ENCODE assay signal across 1 fruit fly cellular context in the genomic region with DNA sequence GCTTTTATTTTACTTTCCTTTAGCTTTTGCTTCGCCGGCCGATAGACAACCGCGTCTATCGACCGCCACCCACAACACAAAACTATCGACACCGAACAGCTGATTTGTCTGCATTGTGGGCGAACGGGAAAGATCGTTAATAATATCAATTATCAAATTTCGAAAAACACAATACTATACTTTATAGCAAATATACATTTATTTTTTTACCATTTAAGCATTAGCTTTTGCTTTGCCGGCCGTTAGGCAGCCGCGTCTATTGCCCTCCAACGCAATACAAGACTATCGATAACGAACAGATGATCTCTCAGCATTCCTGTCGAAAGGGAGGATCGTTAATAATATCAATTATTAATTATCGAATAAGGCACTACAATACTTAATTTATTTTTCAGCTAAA.
TF ChIP-seq lines count a peak whose summit lies in the region.

Gene CG2938, minus strand, starts transcription at position 296 of the 400 bp plus-strand sequence.
Gene Glos, plus strand, starts transcription at position 344 of the 400 bp plus-strand sequence.

TF ChIP-seq in whole organism, embryonic, 481 proteins besides CTCF, POLR2A, EP300 and RAD21 (continued from another document):
- peak; percentile 9 for TF ChIP-seq CG2712 (tag; optimal IDR thresholded peaks at IDR 0.05; lab: Kevin White, UChicago)
- peak; percentile 55 for TF ChIP-seq inv (GFP tag; IDR thresholded peaks at IDR 0.05; lab: Robert Waterston, UW; ENCODE audit: partially characterized antibody)
- no peak for TF ChIP-seq zen (tag; optimal IDR thresholded peaks at IDR 0.05; lab: Kevin White, UChicago)
- no peak for TF ChIP-seq CG17829 (tag; optimal IDR thresholded peaks at IDR 0.05; lab: Kevin White, UChicago)
- TF ChIP-seq vvl (GFP tag; IDR thresholded peaks at IDR 0.05; lab: Robert Waterston, UW) = no peak
- peak; percentile 74 for TF ChIP-seq sna (GFP tag; IDR thresholded peaks at IDR 0.05; lab: Robert Waterston, UW; ENCODE audit: partially characterized antibody)
- TF ChIP-seq Bgb (GFP tag; IDR thresholded peaks at IDR 0.05; lab: Robert Waterston, UW; ENCODE audit: partially characterized antibody) = peak; percentile 62
- TF ChIP-seq vnd (GFP tag; IDR thresholded peaks at IDR 0.05; lab: Robert Waterston, UW; ENCODE audit: partially characterized antibody) = peak; percentile 76
- no peak for TF ChIP-seq br (optimal IDR thresholded peaks at IDR 0.05; lab: Kevin White, UChicago)
- no peak for TF ChIP-seq CG11504 (tag; optimal IDR thresholded peaks at IDR 0.05; lab: Kevin White, UChicago)
- peak; percentile 19 for TF ChIP-seq CG30020 (tag; optimal IDR thresholded peaks at IDR 0.05; lab: Kevin White, UChicago)
- TF ChIP-seq tna (GFP tag; IDR thresholded peaks at IDR 0.05; lab: Robert Waterston, UW; ENCODE audit: partially characterized antibody) = peak; percentile 57; the same call in 1 of the 2 replicates
- no peak for TF ChIP-seq ind (GFP tag; optimal IDR thresholded peaks at IDR 0.05; lab: Kevin White, UChicago)
- TF ChIP-seq knrl (GFP tag; IDR thresholded peaks at IDR 0.05; lab: Robert Waterston, UW; ENCODE audit: partially characterized antibody) = peak; percentile 65; the same call in 2 of the 3 replicates
- TF ChIP-seq row (GFP tag; IDR thresholded peaks at IDR 0.05; lab: Robert Waterston, UW) = 0 out of 3 replicates have a peak, but pooled peaks have one; percentile 32
- TF ChIP-seq CG15011 (GFP tag; optimal IDR thresholded peaks at IDR 0.05; lab: Kevin White, UChicago) = no peak
- no peak for TF ChIP-seq peb (GFP tag; IDR thresholded peaks at IDR 0.05; lab: Robert Waterston, UW)
- TF ChIP-seq fd102C (GFP tag; optimal IDR thresholded peaks at IDR 0.05; lab: Kevin White, UChicago) = no peak
- no peak for TF ChIP-seq gsb-n (tag; optimal IDR thresholded peaks at IDR 0.05; lab: Kevin White, UChicago)
- TF ChIP-seq CG12942 (GFP tag; optimal IDR thresholded peaks at IDR 0.05; lab: Kevin White, UChicago) = no peak
- TF ChIP-seq bbx (GFP tag; IDR thresholded peaks at IDR 0.05; lab: Robert Waterston, UW; ENCODE audit: partially characterized antibody) = peak; percentile 68
- TF ChIP-seq Dp (GFP tag; optimal IDR thresholded peaks at IDR 0.05; lab: Kevin White, UChicago) = peak; percentile 22
- no peak for TF ChIP-seq Asciz (GFP tag; optimal IDR thresholded peaks at IDR 0.05; lab: Kevin White, UChicago)
- peak; percentile 9 for TF ChIP-seq CoRest (tag; optimal IDR thresholded peaks at IDR 0.05; lab: Kevin White, UChicago)
- TF ChIP-seq Scr (GFP tag; IDR thresholded peaks at IDR 0.05; lab: Robert Waterston, UW; ENCODE audit: partially characterized antibody) = peak; percentile 80
- peak; percentile 64 for TF ChIP-seq Dref (GFP tag; IDR thresholded peaks at IDR 0.05; lab: Robert Waterston, UW)
- no peak for TF ChIP-seq gce (GFP tag; IDR thresholded peaks at IDR 0.05; lab: Robert Waterston, UW)
- no peak for TF ChIP-seq ham (GFP tag; IDR thresholded peaks at IDR 0.05; lab: Robert Waterston, UW)
- TF ChIP-seq MBD-R2 (GFP tag; IDR thresholded peaks at IDR 0.05; lab: Robert Waterston, UW) = peak; percentile 77
- peak; percentile 84 for TF ChIP-seq CG2116 (GFP tag; optimal IDR thresholded peaks at IDR 0.05; lab: Kevin White, UChicago)
- TF ChIP-seq ab (GFP tag; optimal IDR thresholded peaks at IDR 0.05; lab: Kevin White, UChicago) = no peak
- TF ChIP-seq BEAF-32 (GFP tag; optimal IDR thresholded peaks at IDR 0.05; lab: Kevin White, UChicago) = peak; percentile 76
- TF ChIP-seq danr (GFP tag; IDR thresholded peaks at IDR 0.05; lab: Robert Waterston, UW) = no peak
- peak; percentile 67 for TF ChIP-seq hb (GFP tag; IDR thresholded peaks at IDR 0.05; lab: Robert Waterston, UW; ENCODE audit: partially characterized antibody)
- TF ChIP-seq Dbx (GFP tag; IDR thresholded peaks at IDR 0.05; lab: Robert Waterston, UW) = no peak
- TF ChIP-seq crp (GFP tag; optimal IDR thresholded peaks at IDR 0.05; lab: Kevin White, UChicago) = peak; percentile 54 to 89
- no peak for TF ChIP-seq dm (GFP tag; optimal IDR thresholded peaks at IDR 0.05; lab: Kevin White, UChicago)
- TF ChIP-seq CG17612 (GFP tag; IDR thresholded peaks at IDR 0.05; lab: Robert Waterston, UW) = no peak
- TF ChIP-seq nom (GFP tag; optimal IDR thresholded peaks at IDR 0.05; lab: Kevin White, UChicago) = no peak
- no peak for TF ChIP-seq CG7745 (tag; optimal IDR thresholded peaks at IDR 0.05; lab: Kevin White, UChicago)
- TF ChIP-seq CG10431 (GFP tag; optimal IDR thresholded peaks at IDR 0.05; lab: Kevin White, UChicago) = no peak
- TF ChIP-seq CG7963 (GFP tag; IDR thresholded peaks at IDR 0.05; lab: Robert Waterston, UW; ENCODE audit: partially characterized antibody) = peak; percentile 65
- TF ChIP-seq Side (GFP tag; optimal IDR thresholded peaks at IDR 0.05; lab: Kevin White, UChicago) = no peak
- no peak for TF ChIP-seq CG8359 (GFP tag; optimal IDR thresholded peaks at IDR 0.05; lab: Kevin White, UChicago; ENCODE audit: borderline replicate concordance)
- TF ChIP-seq Opbp (GFP tag; IDR thresholded peaks at IDR 0.05; lab: Robert Waterston, UW; ENCODE audit: partially characterized antibody) = peak; percentile 74; the same call in 2 of the 3 replicates
- peak; percentile 2 for TF ChIP-seq CG9797 (GFP tag; optimal IDR thresholded peaks at IDR 0.05; lab: Kevin White, UChicago)
- 0 out of 4 replicates have a peak, but pooled peaks have one; percentile 61 for TF ChIP-seq chinmo (GFP tag; IDR thresholded peaks at IDR 0.05; lab: Robert Waterston, UW; ENCODE audit: partially characterized antibody)
- no peak for TF ChIP-seq dpn (GFP tag; optimal IDR thresholded peaks at IDR 0.05; lab: Kevin White, UChicago)
- TF ChIP-seq mld (GFP tag; IDR thresholded peaks at IDR 0.05; lab: Robert Waterston, UW; ENCODE audit: partially characterized antibody) = no peak
- TF ChIP-seq bab2 (GFP tag; optimal IDR thresholded peaks at IDR 0.05; lab: Kevin White, UChicago) = no peak
- no peak for TF ChIP-seq Drgx (GFP tag; IDR thresholded peaks at IDR 0.05; lab: Robert Waterston, UW)
- TF ChIP-seq CG2129 (GFP tag; IDR thresholded peaks at IDR 0.05; lab: Robert Waterston, UW; ENCODE audit: partially characterized antibody) = peak; percentile 73
- TF ChIP-seq amos (GFP tag; IDR thresholded peaks at IDR 0.05; lab: Robert Waterston, UW; ENCODE audit: partially characterized antibody) = peak; percentile 61; the same call in 1 of the 2 replicates
- peak; percentile 29 for TF ChIP-seq sens (GFP tag; lab: Kevin White, UChicago)
- TF ChIP-seq hbn (GFP tag; IDR thresholded peaks at IDR 0.05; lab: Robert Waterston, UW; ENCODE audit: partially characterized antibody) = peak; percentile 67
- TF ChIP-seq dysf (GFP tag; IDR thresholded peaks at IDR 0.05; lab: Robert Waterston, UW) = no peak
- TF ChIP-seq sug (tag; optimal IDR thresholded peaks at IDR 0.05; lab: Kevin White, UChicago) = no peak
- TF ChIP-seq ato (GFP tag; IDR thresholded peaks at IDR 0.05; lab: Robert Waterston, UW; ENCODE audit: partially characterized antibody) = 0 out of 2 replicates have a peak, but pooled peaks have one; percentile 7
- peak; percentile 79 for TF ChIP-seq unc-4 (GFP tag; IDR thresholded peaks at IDR 0.05; lab: Robert Waterston, UW; ENCODE audit: partially characterized antibody)
- TF ChIP-seq CG17186 (GFP tag; optimal IDR thresholded peaks at IDR 0.05; lab: Kevin White, UChicago) = peak; percentile 18
- peak; percentile 28 for TF ChIP-seq stwl (tag; optimal IDR thresholded peaks at IDR 0.05; lab: Kevin White, UChicago)
- no peak for TF ChIP-seq crc (GFP tag; optimal IDR thresholded peaks at IDR 0.05; lab: Kevin White, UChicago)
- TF ChIP-seq chm (GFP tag; IDR thresholded peaks at IDR 0.05; lab: Robert Waterston, UW) = no peak
- TF ChIP-seq sd (tag; optimal IDR thresholded peaks at IDR 0.05; lab: Kevin White, UChicago) = peak; percentile 44
- TF ChIP-seq CG4707 (GFP tag; optimal IDR thresholded peaks at IDR 0.05; lab: Kevin White, UChicago) = no peak
- TF ChIP-seq CG10321 (GFP tag; IDR thresholded peaks at IDR 0.05; lab: Robert Waterston, UW) = no peak
- peak; percentile 13 for TF ChIP-seq CG1603 (tag; optimal IDR thresholded peaks at IDR 0.05; lab: Kevin White, UChicago)
- peak; percentile 36 for TF ChIP-seq CG14710 (tag; optimal IDR thresholded peaks at IDR 0.05; lab: Kevin White, UChicago)
- no peak for TF ChIP-seq PHDP (tag; optimal IDR thresholded peaks at IDR 0.05; lab: Kevin White, UChicago)
- TF ChIP-seq CG15514 (GFP tag; optimal IDR thresholded peaks at IDR 0.05; lab: Kevin White, UChicago) = peak; percentile 4
- no peak for TF ChIP-seq Lim3 (GFP tag; IDR thresholded peaks at IDR 0.05; lab: Robert Waterston, UW)
- TF ChIP-seq D19B (GFP tag; optimal IDR thresholded peaks at IDR 0.05; lab: Kevin White, UChicago) = no peak
- no peak for TF ChIP-seq ems (GFP tag; optimal IDR thresholded peaks at IDR 0.05; lab: Kevin White, UChicago)
- peak; percentile 49 for TF ChIP-seq trem (tag; optimal IDR thresholded peaks at IDR 0.05; lab: Kevin White, UChicago)
- no peak for TF ChIP-seq al (GFP tag; IDR thresholded peaks at IDR 0.05; lab: Robert Waterston, UW)
- peak; percentile 86 for TF ChIP-seq Dll (GFP tag; IDR thresholded peaks at IDR 0.05; lab: Robert Waterston, UW; ENCODE audit: partially characterized antibody)
- TF ChIP-seq CG11560 (tag; IDR thresholded peaks at IDR 0.05; lab: Robert Waterston, UW) = peak; percentile 59; the same call in 1 of the 3 replicates
- TF ChIP-seq HLH4C (GFP tag; IDR thresholded peaks at IDR 0.05; lab: Robert Waterston, UW; ENCODE audit: partially characterized antibody) = peak; percentile 83
- TF ChIP-seq Myb (GFP tag; optimal IDR thresholded peaks at IDR 0.05; lab: Kevin White, UChicago) = no peak
- TF ChIP-seq CG4424 (GFP tag; optimal IDR thresholded peaks at IDR 0.05; lab: Kevin White, UChicago) = no peak
- no peak for TF ChIP-seq CG31441 (GFP tag; IDR thresholded peaks at IDR 0.05; lab: Robert Waterston, UW)
- TF ChIP-seq ATbp (GFP tag; optimal IDR thresholded peaks at IDR 0.05; lab: Kevin White, UChicago) = no peak
- peak; percentile 50 for TF ChIP-seq Med (GFP tag; lab: Kevin White, UChicago)
- TF ChIP-seq CG34224 (GFP tag; IDR thresholded peaks at IDR 0.05; lab: Robert Waterston, UW; ENCODE audit: partially characterized antibody) = peak; percentile 77
- TF ChIP-seq CG13287 (GFP tag; IDR thresholded peaks at IDR 0.05; lab: Robert Waterston, UW; ENCODE audit: partially characterized antibody) = peak; percentile 84
- TF ChIP-seq CHES-1-like (GFP tag; optimal IDR thresholded peaks at IDR 0.05; lab: Kevin White, UChicago) = no peak
- no peak for TF ChIP-seq CG7839 (tag; optimal IDR thresholded peaks at IDR 0.05; lab: Kevin White, UChicago)
- peak; percentile 59; the same call in 2 of the 3 replicates for TF ChIP-seq zen2 (GFP tag; IDR thresholded peaks at IDR 0.05; lab: Robert Waterston, UW; ENCODE audit: partially characterized antibody)
- TF ChIP-seq bsh (GFP tag; optimal IDR thresholded peaks at IDR 0.05; lab: Kevin White, UChicago) = no peak
- TF ChIP-seq Sin3A (optimal IDR thresholded peaks at IDR 0.05; lab: Kevin White, UChicago) = peak; percentile 57
- peak; percentile 50 for TF ChIP-seq Sry-δ (GFP tag; optimal IDR thresholded peaks at IDR 0.05; lab: Kevin White, UChicago)
- peak; percentile 69; the same call in 1 of the 3 replicates for TF ChIP-seq Doc3 (GFP tag; IDR thresholded peaks at IDR 0.05; lab: Robert Waterston, UW; ENCODE audit: partially characterized antibody)
- TF ChIP-seq Doc2 (GFP tag; IDR thresholded peaks at IDR 0.05; lab: Robert Waterston, UW) = no peak
- TF ChIP-seq CG3995 (GFP tag; optimal IDR thresholded peaks at IDR 0.05; lab: Kevin White, UChicago) = peak; percentile 13
- peak; percentile 28 for TF ChIP-seq CG10267 (tag; optimal IDR thresholded peaks at IDR 0.05; lab: Kevin White, UChicago)
- TF ChIP-seq h (optimal IDR thresholded peaks at IDR 0.05; lab: Kevin White, UChicago) = no peak
- no peak for TF ChIP-seq Ptx1 (GFP tag; IDR thresholded peaks at IDR 0.05; lab: Robert Waterston, UW)
